Worm (Caenorhabditis elegans) whole organism, midembryonic: ENCODE measurements around the gene T02B11.3.
"Not testable (repeated sequence)": the region's sequence is repeated elsewhere in the genome, so short reads cannot be mapped to it uniquely, and the experiment has no call there.

ENCODE experiments used
- T22C8.4 ChIP-seq: fragments of 200-800 bp; sonication (Bioruptor generic); IDR thresholded peaks from 2 replicates; pipeline ENCODE4 v1.3.6; 2022; ENCODE audit warnings: missing genetic modification characterization, missing compliant biosample characterization
- cog-1 ChIP-seq: sonication (generic microtip); optimal IDR thresholded peaks from 2 replicates; lab custom pipeline; 2016; ENCODE audit warnings: missing genetic modification characterization, missing compliant biosample characterization
- flt-1 ChIP-seq: fragments of 200-800 bp; sonication (Bioruptor generic); IDR thresholded peaks from 2 replicates; pipeline ENCODE4 v1.3.6; 2022; ENCODE audit warnings: missing genetic modification characterization, missing compliant biosample characterization
- klf-2 ChIP-seq: fragments of 200-800 bp; sonication (Bioruptor generic); conservative IDR thresholded peaks from 2 replicates; pipeline ENCODE4 v1.3.6; 2022; ENCODE audit warnings: missing genetic modification reagents, missing genetic modification characterization, missing compliant biosample characterization
- med-1 ChIP-seq: sonication (generic microtip); optimal IDR thresholded peaks from 2 replicates; lab custom pipeline; 2017; ENCODE audit warnings: missing genetic modification characterization, mild to moderate bottlenecking, missing compliant biosample characterization, antibody characterized with exemption, missing genetic modification reagents; ENCODE audit not compliant: insufficient read depth
- ref-1 ChIP-seq: fragments of 200-800 bp; sonication (Bioruptor generic); conservative IDR thresholded peaks from 2 replicates; pipeline ENCODE4 v1.3.6; 2022; ENCODE audit warnings: missing genetic modification reagents, missing genetic modification characterization, missing compliant biosample characterization
- tab-1 ChIP-seq: fragments of 200-800 bp; sonication (Bioruptor generic); IDR thresholded peaks from 2 replicates; pipeline ENCODE4 v1.3.6; 2022; ENCODE audit warnings: missing genetic modification characterization, missing compliant biosample characterization
- ztf-23 ChIP-seq: fragments of 200-800 bp; sonication (Bioruptor generic); IDR thresholded peaks from 2 replicates; pipeline ENCODE4 v1.3.6; 2022; ENCODE audit warnings: missing genetic modification reagents, missing genetic modification characterization, missing compliant biosample characterization
- ztf-29 ChIP-seq: fragments of 200-800 bp; sonication (Bioruptor generic); IDR thresholded peaks from 2 replicates; pipeline ENCODE4 v1.3.6; 2022; ENCODE audit warnings: missing genetic modification reagents, missing genetic modification characterization, missing compliant biosample characterization

Gene T02B11.3

DNA sequence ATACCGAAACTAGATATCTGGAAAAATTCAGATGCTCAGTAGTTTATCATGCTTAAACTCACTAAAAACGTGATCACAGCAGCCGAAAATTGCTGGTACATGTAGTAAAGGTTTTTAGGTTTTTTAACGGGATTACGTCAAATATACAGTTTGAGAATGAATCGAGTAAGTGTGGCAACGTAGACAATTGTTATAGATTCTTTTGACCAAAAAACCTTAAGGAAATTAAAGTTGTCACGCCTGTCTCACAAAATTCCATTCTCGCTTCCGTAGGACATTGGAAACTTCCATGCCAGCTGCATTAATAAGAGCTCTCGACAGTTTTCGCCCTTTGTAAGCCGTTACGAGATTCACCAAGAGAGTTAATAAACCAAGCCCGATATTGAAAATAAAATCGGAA lies 43.7 kb downstream of the T02B11.3 start, which contains the start of gene srx-31:
TSS of gene srx-31 (minus strand) at position 101 of the 400 bp plus-strand sequence.
- TF ChIP-seq T22C8.4 (GFP tag; lab: Robert Waterston, UW); ztf-23; ztf-29 (GFP tag; lab: Robert Waterston, UW): not testable (repeated sequence)

DNA sequence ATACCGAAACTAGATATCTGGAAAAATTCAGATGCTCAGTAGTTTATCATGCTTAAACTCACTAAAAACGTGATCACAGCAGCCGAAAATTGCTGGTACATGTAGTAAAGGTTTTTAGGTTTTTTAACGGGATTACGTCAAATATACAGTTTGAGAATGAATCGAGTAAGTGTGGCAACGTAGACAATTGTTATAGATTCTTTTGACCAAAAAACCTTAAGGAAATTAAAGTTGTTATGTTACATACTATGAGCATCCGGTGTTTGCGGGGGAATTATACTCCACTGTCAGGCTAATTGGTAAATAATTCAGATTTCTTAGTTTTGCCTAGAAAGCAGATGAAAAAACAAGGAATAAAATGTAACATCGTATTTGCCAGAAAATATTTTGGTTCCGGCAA lies 46.0 kb downstream of the T02B11.3 start, which contains the start of gene srx-32:
TSS of gene srx-32 (minus strand) at position 101 of the 400 bp plus-strand sequence.
- not testable (repeated sequence) for TF ChIP-seq klf-2; T22C8.4 (GFP tag; lab: Robert Waterston, UW); ztf-29 (GFP tag; lab: Robert Waterston, UW)

DNA sequence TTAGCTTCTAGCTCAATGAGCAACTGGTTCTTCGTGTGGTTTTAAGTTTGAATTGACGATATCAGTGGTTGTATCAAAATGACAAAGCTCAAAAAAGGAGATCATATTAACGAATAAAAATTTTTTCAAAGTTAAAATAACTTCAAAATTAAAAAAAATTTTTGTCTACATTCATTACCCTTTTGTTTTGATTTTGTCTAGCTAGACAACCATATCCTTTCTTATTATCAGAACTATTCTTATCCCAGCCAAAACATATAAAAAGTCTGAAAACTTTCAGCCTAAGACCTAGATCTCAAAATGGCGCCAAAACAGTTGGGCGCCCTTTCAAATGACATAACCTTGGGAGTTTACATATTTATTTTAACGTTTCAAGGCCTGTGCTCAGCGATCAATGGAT lies 49.4 kb downstream of the T02B11.3 start, which contains the start of gene R13D11.1:
TSS of gene R13D11.1 (plus strand) at position 301 of the 400 bp plus-strand sequence.
- TF ChIP-seq ref-1 (GFP tag; lab: Robert Waterston, UW) (no peak), ztf-23 (no peak), ztf-29 (GFP tag; lab: Robert Waterston, UW) (no peak), klf-2 (no peak), med-1 (GFP tag; lab: Kevin White, UChicago) (no peak), tab-1 (GFP tag; lab: Robert Waterston, UW) (no peak), flt-1 (GFP tag; lab: Robert Waterston, UW) (no peak), T22C8.4 (GFP tag; lab: Robert Waterston, UW) (no peak), cog-1 (tag; lab: Kevin White, UChicago) (no peak)
